Fruit fly (Drosophila melanogaster) whole organism: ENCODE measurements around the gene CG42655.

Source experiments
- CG8478 ChIP-seq: fragments of >200 bp; optimal IDR thresholded peaks from 2 replicates; lab custom pipeline; 2018; ENCODE audit warnings: inconsistent platforms
- Dll ChIP-seq: fragments of >200 bp; optimal IDR thresholded peaks from 2 replicates; lab custom pipeline; 2017
- EcR ChIP-seq, 2 experiments: fragments of >200 bp; optimal IDR thresholded peaks; 2 replicates each; lab custom pipeline; 2017; ENCODE audit warnings: missing biosample characterization in 2 of 2, missing genetic modification characterization in 2 of 2, missing genetic modification reagents in 2 of 2
- pan ChIP-seq: fragments of >200 bp; optimal IDR thresholded peaks from 2 replicates; lab custom pipeline; 2017
- psq ChIP-seq: fragments of >200 bp; optimal IDR thresholded peaks from 2 replicates; lab custom pipeline; 2017
- usp ChIP-seq: fragments of >200 bp; optimal IDR thresholded peaks from 2 replicates; lab custom pipeline; 2017; ENCODE audit warnings: missing biosample characterization, missing genetic modification characterization, mixed read lengths

DNA sequence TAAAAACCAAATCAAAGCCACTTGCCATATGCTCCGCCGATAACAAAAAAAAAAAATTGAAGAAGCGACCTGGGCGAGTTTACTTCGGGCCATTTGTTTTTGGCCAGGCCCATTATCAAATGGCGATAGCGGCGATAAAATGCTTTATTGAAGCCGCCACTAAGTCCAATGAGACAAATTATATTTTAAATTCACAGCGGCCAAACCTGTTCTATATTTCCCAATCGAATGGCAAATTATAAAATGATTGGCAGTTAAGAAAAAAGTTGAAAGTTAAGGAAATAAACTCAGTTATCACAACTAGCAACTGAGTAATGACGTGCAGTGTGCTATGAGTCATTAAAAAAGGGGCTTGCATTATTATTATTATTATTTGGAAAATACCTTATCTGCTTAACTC lies 12.3 kb downstream of the CG42655 start:
- TF ChIP-seq CG8478 (lab: Kevin White, UChicago) (no peak), Dll (no peak), EcR (GFP tag; optimal IDR thresholded peaks at IDR 0.05; lab: Kevin White, UChicago) (no peak), usp (GFP tag; lab: Kevin White, UChicago) (no peak), pan (no peak), psq (lab: Kevin White, UChicago) (no peak)
